Fruit fly (Drosophila melanogaster) S2 (cell line): ENCODE measurements around the gene CG5937.

Experiments used
- CG8478 ChIP-seq: fragments of >200 bp; optimal IDR thresholded peaks from 2 replicates; lab custom pipeline; 2018
- CTCF ChIP-seq, 2 experiments: fragments of >200 bp; optimal IDR thresholded peaks; 2 replicates each; lab custom pipeline; 2018

DNA sequence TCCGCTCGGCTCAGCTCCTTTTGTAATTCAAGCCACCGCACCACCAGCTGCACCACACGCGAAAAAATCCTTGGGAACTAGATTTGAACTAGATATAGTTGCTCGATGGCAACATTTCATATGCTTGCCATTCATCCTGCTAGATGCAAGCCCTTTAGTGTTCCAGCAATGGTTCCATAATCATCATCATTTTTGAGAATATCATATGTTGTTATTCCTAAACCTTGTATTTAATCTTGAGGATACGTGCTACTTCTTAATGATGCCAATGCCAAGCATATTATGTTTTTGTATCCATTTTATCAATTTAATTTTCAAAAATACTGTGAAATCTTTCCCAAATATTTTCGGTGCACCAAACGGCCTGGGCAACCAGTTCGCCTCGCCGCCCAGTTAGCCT is 13.1 kb downstream of the CG5937 start:
- TF ChIP-seq CTCF (optimal IDR thresholded peaks at IDR 0.05; lab: Kevin White, UChicago) = no peak
- no peak for TF ChIP-seq CG8478 (lab: Kevin White, UChicago)
